1 fruit fly cellular context compared by ENCODE assay signal in genomic region chr3L:14050944-14051548, dm6.
TF ChIP-seq lines count a peak whose summit lies in the region.

CG6833 (plus strand) TSS chr3L:14051206.

TF ChIP-seq in whole organism, embryonic, 481 proteins besides CTCF, POLR2A, EP300 and RAD21 (continued from another document and continues in another):
- TF ChIP-seq Opbp (GFP tag; IDR thresholded peaks at IDR 0.05; lab: Robert Waterston, UW; ENCODE audit: partially characterized antibody) (no peak), CG18476 (GFP tag; optimal IDR thresholded peaks at IDR 0.05; lab: Kevin White, UChicago) (peak; percentile 47), fd96Cb (tag; optimal IDR thresholded peaks at IDR 0.05; lab: Kevin White, UChicago) (peak; percentile 59), Spps (tag; optimal IDR thresholded peaks at IDR 0.05; lab: Kevin White, UChicago) (no peak), sug (tag; optimal IDR thresholded peaks at IDR 0.05; lab: Kevin White, UChicago) (peak; percentile 69), pros (GFP tag; optimal IDR thresholded peaks at IDR 0.05; lab: Kevin White, UChicago) (no peak), CG1602 (GFP tag; optimal IDR thresholded peaks at IDR 0.05; lab: Kevin White, UChicago) (peak; percentile 57), ERR (GFP tag; optimal IDR thresholded peaks at IDR 0.05; lab: Kevin White, UChicago) (peak; percentile 39), kni (GFP tag; optimal IDR thresholded peaks at IDR 0.05; lab: Kevin White, UChicago) (no peak), ham (GFP tag; IDR thresholded peaks at IDR 0.05; lab: Robert Waterston, UW) (0 out of 2 replicates have a peak, but pooled peaks have one; percentile 15), inv (GFP tag; IDR thresholded peaks at IDR 0.05; lab: Robert Waterston, UW; ENCODE audit: partially characterized antibody) (no peak), bcd (GFP tag; optimal IDR thresholded peaks at IDR 0.05; lab: Kevin White, UChicago) (peak; percentile 70), CG11247 (GFP tag; IDR thresholded peaks at IDR 0.05; lab: Robert Waterston, UW) (peak; percentile 82), mirr (GFP tag; optimal IDR thresholded peaks at IDR 0.05; lab: Kevin White, UChicago) (peak; percentile 62), peb (GFP tag; IDR thresholded peaks at IDR 0.05; lab: Robert Waterston, UW) (peak; percentile 57), gro (GFP tag; optimal IDR thresholded peaks at IDR 0.05; lab: Kevin White, UChicago) (peak; percentile 77), CG8765 (GFP tag; IDR thresholded peaks at IDR 0.05; lab: Robert Waterston, UW) (peak; percentile 65), CG16779 (GFP tag; IDR thresholded peaks at IDR 0.05; lab: Robert Waterston, UW) (peak; percentile 82), salm (tag; optimal IDR thresholded peaks at IDR 0.05; lab: Kevin White, UChicago) (no peak), pan (optimal IDR thresholded peaks at IDR 0.05; lab: Kevin White, UChicago) (no peak), pan (GFP tag; optimal IDR thresholded peaks at IDR 0.05 in 1 of 2, IDR thresholded peaks at IDR 0.05 in 1 of 2) (peak in 1 of 2 experiments; percentile 84), gsb (GFP tag; IDR thresholded peaks at IDR 0.05; lab: Robert Waterston, UW) (peak; percentile 69), Dad (GFP tag; optimal IDR thresholded peaks at IDR 0.05; lab: Kevin White, UChicago) (peak; percentile 18), B-H2 (GFP tag; optimal IDR thresholded peaks at IDR 0.05; lab: Kevin White, UChicago) (peak; percentile 34), Oaz (GFP tag; IDR thresholded peaks at IDR 0.05; lab: Robert Waterston, UW) (no peak), Max (GFP tag; optimal IDR thresholded peaks at IDR 0.05; lab: Kevin White, UChicago) (peak; percentile 55), Myb (GFP tag; optimal IDR thresholded peaks at IDR 0.05; lab: Kevin White, UChicago) (peak; percentile 66), Doc3 (GFP tag; IDR thresholded peaks at IDR 0.05; lab: Robert Waterston, UW; ENCODE audit: partially characterized antibody) (no peak), CG2199 (GFP tag; IDR thresholded peaks at IDR 0.05; lab: Robert Waterston, UW) (peak; percentile 75), bigmax (GFP tag; optimal IDR thresholded peaks at IDR 0.05; lab: Kevin White, UChicago) (no peak), Lpt (GFP tag; optimal IDR thresholded peaks at IDR 0.05; lab: Kevin White, UChicago) (no peak), CG18011 (GFP tag; optimal IDR thresholded peaks at IDR 0.05; lab: Kevin White, UChicago) (no peak), ro (GFP tag; IDR thresholded peaks at IDR 0.05; lab: Robert Waterston, UW) (no peak), CG17328 (GFP tag; IDR thresholded peaks at IDR 0.05; lab: Robert Waterston, UW) (peak; percentile 58), vvl (GFP tag; IDR thresholded peaks at IDR 0.05; lab: Robert Waterston, UW) (peak; percentile 91), seq (GFP tag; IDR thresholded peaks at IDR 0.05; lab: Robert Waterston, UW) (no peak), CG9609 (GFP tag; optimal IDR thresholded peaks at IDR 0.05; lab: Kevin White, UChicago) (peak; percentile 78), h (optimal IDR thresholded peaks at IDR 0.05; lab: Kevin White, UChicago) (no peak), Ravus (GFP tag; IDR thresholded peaks at IDR 0.05; lab: Robert Waterston, UW) (peak; percentile 32), hkb (optimal IDR thresholded peaks at IDR 0.05; lab: Kevin White, UChicago) (no peak), hkb (GFP tag; IDR thresholded peaks at IDR 0.05; lab: Robert Waterston, UW) (peak; percentile 72), grn (GFP tag; optimal IDR thresholded peaks at IDR 0.05; lab: Kevin White, UChicago) (no peak), slou (GFP tag; optimal IDR thresholded peaks at IDR 0.05; lab: Kevin White, UChicago) (peak; percentile 27), Gsc (GFP tag; IDR thresholded peaks at IDR 0.05; lab: Robert Waterston, UW) (no peak), pum (GFP tag; optimal IDR thresholded peaks at IDR 0.05; lab: Kevin White, UChicago) (peak; percentile 82), CG1603 (tag; optimal IDR thresholded peaks at IDR 0.05; lab: Kevin White, UChicago) (peak; percentile 83), Dref (GFP tag; IDR thresholded peaks at IDR 0.05; lab: Robert Waterston, UW) (peak; percentile 43), fru (optimal IDR thresholded peaks at IDR 0.05; lab: Kevin White, UChicago) (no peak), CG10462 (GFP tag; optimal IDR thresholded peaks at IDR 0.05; lab: Kevin White, UChicago) (no peak), H2.0 (GFP tag; IDR thresholded peaks at IDR 0.05; lab: Robert Waterston, UW) (peak; percentile 81), CG6854 (GFP tag; optimal IDR thresholded peaks at IDR 0.05; lab: Kevin White, UChicago) (no peak), CG6765 (GFP tag; optimal IDR thresholded peaks at IDR 0.05; lab: Kevin White, UChicago) (no peak), CG13287 (GFP tag; IDR thresholded peaks at IDR 0.05; lab: Robert Waterston, UW; ENCODE audit: partially characterized antibody) (peak; percentile 32), zen2 (GFP tag; IDR thresholded peaks at IDR 0.05; lab: Robert Waterston, UW; ENCODE audit: partially characterized antibody) (no peak), slp2 (GFP tag; optimal IDR thresholded peaks at IDR 0.05; lab: Kevin White, UChicago) (peak; percentile 54), HLH3B (GFP tag; IDR thresholded peaks at IDR 0.05; lab: Robert Waterston, UW) (peak; percentile 68), grau (tag; optimal IDR thresholded peaks at IDR 0.05; lab: Kevin White, UChicago) (peak; percentile 59), CG2678 (tag; optimal IDR thresholded peaks at IDR 0.05; lab: Kevin White, UChicago) (peak; percentile 69), zfh2 (GFP tag; optimal IDR thresholded peaks at IDR 0.05; lab: Kevin White, UChicago) (peak; percentile 85), Six4 (GFP tag; optimal IDR thresholded peaks at IDR 0.05; lab: Kevin White, UChicago) (peak; percentile 41), CG13894 (tag; optimal IDR thresholded peaks at IDR 0.05; lab: Kevin White, UChicago) (no peak), Abd-B (GFP tag; optimal IDR thresholded peaks at IDR 0.05; lab: Kevin White, UChicago) (peak; percentile 69), hth (optimal IDR thresholded peaks at IDR 0.05; lab: Kevin White, UChicago) (no peak), prd (optimal IDR thresholded peaks at IDR 0.05; lab: Kevin White, UChicago) (no peak), prd (GFP tag; IDR thresholded peaks at IDR 0.05; lab: Robert Waterston, UW) (peak; percentile 86), Drgx (GFP tag; IDR thresholded peaks at IDR 0.05; lab: Robert Waterston, UW) (peak; percentile 57), CG6175 (GFP tag; IDR thresholded peaks at IDR 0.05; lab: Robert Waterston, UW) (0 out of 3 replicates have a peak, but pooled peaks have one; percentile 62), CG14014 (GFP tag; IDR thresholded peaks at IDR 0.05; lab: Robert Waterston, UW) (peak; percentile 78), CG1792 (GFP tag; optimal IDR thresholded peaks at IDR 0.05; lab: Kevin White, UChicago) (peak; percentile 70), sens-2 (GFP tag; IDR thresholded peaks at IDR 0.05; lab: Robert Waterston, UW) (peak; percentile 56), CG1024 (GFP tag; IDR thresholded peaks at IDR 0.05; lab: Robert Waterston, UW) (no peak; the same call in 1 of the 2 replicates), scrt (GFP tag; optimal IDR thresholded peaks at IDR 0.05; lab: Kevin White, UChicago) (peak; percentile 57), CG4424 (GFP tag; optimal IDR thresholded peaks at IDR 0.05; lab: Kevin White, UChicago) (peak; percentile 76), org-1 (GFP tag; optimal IDR thresholded peaks at IDR 0.05; lab: Kevin White, UChicago) (no peak), corto (GFP tag; optimal IDR thresholded peaks at IDR 0.05; lab: Kevin White, UChicago) (no peak), oc (tag; optimal IDR thresholded peaks at IDR 0.05; lab: Kevin White, UChicago) (no peak), CG17385 (GFP tag; optimal IDR thresholded peaks at IDR 0.05; lab: Kevin White, UChicago) (no peak), CG11695 (GFP tag; IDR thresholded peaks at IDR 0.05; lab: Robert Waterston, UW) (0 out of 3 replicates have a peak, but pooled peaks have one; percentile 29), CG8388 (GFP tag; optimal IDR thresholded peaks at IDR 0.05; lab: Kevin White, UChicago) (peak; percentile 3), Bgb (GFP tag; IDR thresholded peaks at IDR 0.05; lab: Robert Waterston, UW; ENCODE audit: partially characterized antibody) (no peak), CG5180 (GFP tag; optimal IDR thresholded peaks at IDR 0.05; lab: Kevin White, UChicago) (no peak), phol (tag; optimal IDR thresholded peaks at IDR 0.05; lab: Kevin White, UChicago) (peak; percentile 73), Vsx1 (GFP tag; optimal IDR thresholded peaks at IDR 0.05; lab: Kevin White, UChicago) (no peak), eve (GFP tag; optimal IDR thresholded peaks at IDR 0.05; lab: Kevin White, UChicago) (no peak), lilli (GFP tag; optimal IDR thresholded peaks at IDR 0.05; lab: Kevin White, UChicago) (peak; percentile 85), CG4360 (GFP tag; IDR thresholded peaks at IDR 0.05; lab: Robert Waterston, UW) (peak; percentile 44; the same call in 1 of the 2 replicates), CG6813 (GFP tag; optimal IDR thresholded peaks at IDR 0.05; lab: Kevin White, UChicago) (peak; percentile 45), BtbVII (GFP tag; optimal IDR thresholded peaks at IDR 0.05; lab: Kevin White, UChicago) (no peak), Jarid2 (GFP tag; optimal IDR thresholded peaks at IDR 0.05; lab: Kevin White, UChicago) (no peak), HmgZ (tag; optimal IDR thresholded peaks at IDR 0.05; lab: Kevin White, UChicago) (peak; percentile 62), vnd (GFP tag; IDR thresholded peaks at IDR 0.05; lab: Robert Waterston, UW; ENCODE audit: partially characterized antibody) (no peak), hbn (GFP tag; IDR thresholded peaks at IDR 0.05; lab: Robert Waterston, UW; ENCODE audit: partially characterized antibody) (no peak), CG4617 (GFP tag; optimal IDR thresholded peaks at IDR 0.05; lab: Kevin White, UChicago; ENCODE audit: borderline replicate concordance) (peak; percentile 74), CG10267 (tag; optimal IDR thresholded peaks at IDR 0.05; lab: Kevin White, UChicago) (peak; percentile 54), rib (GFP tag; IDR thresholded peaks at IDR 0.05; lab: Robert Waterston, UW) (peak; percentile 41), CG12744 (GFP tag; optimal IDR thresholded peaks at IDR 0.05; lab: Kevin White, UChicago) (peak; percentile 38), Pdp1 (GFP tag; optimal IDR thresholded peaks at IDR 0.05; lab: Kevin White, UChicago) (peak; percentile 72 to 73), Fer1 (GFP tag; optimal IDR thresholded peaks at IDR 0.05; lab: Kevin White, UChicago) (peak; percentile 59), CoRest (tag; optimal IDR thresholded peaks at IDR 0.05; lab: Kevin White, UChicago) (peak; percentile 66), disco-r (GFP tag; optimal IDR thresholded peaks at IDR 0.05; lab: Kevin White, UChicago) (no peak), CG16813 (GFP tag; IDR thresholded peaks at IDR 0.05; lab: Robert Waterston, UW; ENCODE audit: partially characterized antibody) (no peak), Rx (GFP tag; IDR thresholded peaks at IDR 0.05; lab: Robert Waterston, UW) (peak; percentile 72), al (GFP tag; IDR thresholded peaks at IDR 0.05; lab: Robert Waterston, UW) (peak; percentile 64), sd (tag; optimal IDR thresholded peaks at IDR 0.05; lab: Kevin White, UChicago) (no peak), Blimp-1 (GFP tag; optimal IDR thresholded peaks at IDR 0.05; lab: Kevin White, UChicago) (peak; percentile 56), crp (GFP tag; optimal IDR thresholded peaks at IDR 0.05; lab: Kevin White, UChicago) (peak in 1 of 2 experiments; percentile 9), Dip3 (GFP tag; optimal IDR thresholded peaks at IDR 0.05; lab: Kevin White, UChicago) (peak; percentile 82), Xbp1 (GFP tag; optimal IDR thresholded peaks at IDR 0.05; lab: Kevin White, UChicago) (peak; percentile 85), Dfd (GFP tag; optimal IDR thresholded peaks at IDR 0.05; lab: Kevin White, UChicago) (no peak), CG12155 (GFP tag; optimal IDR thresholded peaks at IDR 0.05; lab: Kevin White, UChicago) (peak; percentile 61), ato (GFP tag; IDR thresholded peaks at IDR 0.05; lab: Robert Waterston, UW; ENCODE audit: partially characterized antibody) (no peak), CG30020 (tag; optimal IDR thresholded peaks at IDR 0.05; lab: Kevin White, UChicago) (peak; percentile 61), CG7357 (GFP tag; IDR thresholded peaks at IDR 0.05; lab: Robert Waterston, UW) (peak; percentile 41; the same call in 1 of the 3 replicates), gfzf (GFP tag; optimal IDR thresholded peaks at IDR 0.05; lab: Kevin White, UChicago) (peak; percentile 92), NC2β (GFP tag; optimal IDR thresholded peaks at IDR 0.05; lab: Kevin White, UChicago) (peak; percentile 62), gsb-n (tag; optimal IDR thresholded peaks at IDR 0.05; lab: Kevin White, UChicago) (no peak), CG8924 (tag; optimal IDR thresholded peaks at IDR 0.05; lab: Kevin White, UChicago) (peak; percentile 45), nmo (GFP tag; optimal IDR thresholded peaks at IDR 0.05; lab: Kevin White, UChicago) (peak; percentile 47), ssp (GFP tag; IDR thresholded peaks at IDR 0.05; lab: Robert Waterston, UW) (peak; percentile 77), kay (GFP tag; optimal IDR thresholded peaks at IDR 0.05; lab: Kevin White, UChicago) (peak; percentile 33), sr (GFP tag; IDR thresholded peaks at IDR 0.05; lab: Robert Waterston, UW) (peak; percentile 53; the same call in 1 of the 3 replicates), ATbp (GFP tag; optimal IDR thresholded peaks at IDR 0.05; lab: Kevin White, UChicago) (no peak), CG9797 (GFP tag; optimal IDR thresholded peaks at IDR 0.05; lab: Kevin White, UChicago) (peak; percentile 87), CG11504 (tag; optimal IDR thresholded peaks at IDR 0.05; lab: Kevin White, UChicago) (peak; percentile 72), Ssrp (tag; optimal IDR thresholded peaks at IDR 0.05; lab: Kevin White, UChicago) (peak; percentile 29), CG32767 (GFP tag; IDR thresholded peaks at IDR 0.05; lab: Robert Waterston, UW) (peak; percentile 55; the same call in 1 of the 2 replicates), CG10147 (GFP tag; optimal IDR thresholded peaks at IDR 0.05; lab: Kevin White, UChicago) (no peak), CG8281 (tag; optimal IDR thresholded peaks at IDR 0.05; lab: Kevin White, UChicago) (peak; percentile 15), CG6689 (GFP tag; IDR thresholded peaks at IDR 0.05; lab: Robert Waterston, UW) (peak; percentile 50), Nf-YB (GFP tag; optimal IDR thresholded peaks at IDR 0.05; lab: Kevin White, UChicago) (no peak), vfl (GFP tag; optimal IDR thresholded peaks at IDR 0.05; lab: Kevin White, UChicago) (peak; percentile 41)
